Worm (Caenorhabditis elegans) whole organism, L4 larva: ENCODE measurements around the gene srd-2.

Source experiments
- duxl-1 ChIP-seq: sonication (generic microtip); optimal IDR thresholded peaks from 2 replicates; lab custom pipeline; 2016; ENCODE audit warnings: mild to moderate bottlenecking, missing genetic modification characterization, moderate library complexity, missing compliant biosample characterization; ENCODE audit not compliant: poor library complexity
- lin-29 ChIP-seq: fragments of 200-800 bp; sonication (Bioruptor generic); IDR thresholded peaks from 2 replicates; pipeline ENCODE4 v1.3.6; 2022; ENCODE audit warnings: missing genetic modification reagents, missing genetic modification characterization, missing compliant biosample characterization
- lir-3 ChIP-seq: sonication (generic microtip); optimal IDR thresholded peaks from 2 replicates; lab custom pipeline; 2016; ENCODE audit warnings: mild to moderate bottlenecking, missing genetic modification characterization, missing compliant biosample characterization
- mes-2 ChIP-seq: sonication (generic microtip); optimal IDR thresholded peaks from 2 replicates; lab custom pipeline; 2016; ENCODE audit warnings: missing genotype, mild to moderate bottlenecking, missing genetic modification characterization, missing compliant biosample characterization; ENCODE audit not compliant: poor library complexity, severe bottlenecking
- pha-4 ChIP-seq, 2 experiments: fragments of 150-350 bp in 1 of 2; fragments of 200-800 bp in 1 of 2; sonication (Bioruptor generic) in 1 of 2; IDR thresholded peaks in 1 of 2; optimal IDR thresholded peaks in 1 of 2; 2 replicates each; pipeline versions ENCODE4 v1.3.6 to Lab custom; 2014 to 2022; ENCODE audit warnings: missing genetic modification characterization in 2 of 2, missing genetic modification reagents in 2 of 2, missing biosample characterization in 1 of 2, missing compliant biosample characterization in 1 of 2
- zag-1 ChIP-seq: fragments of 150-350 bp; optimal IDR thresholded peaks from 2 replicates; lab custom pipeline; 2014; ENCODE audit warnings: missing biosample characterization, missing genetic modification characterization
- ztf-7 ChIP-seq: fragments of 150-350 bp; optimal IDR thresholded peaks from 2 replicates; lab custom pipeline; 2014; ENCODE audit warnings: missing biosample characterization, missing genetic modification characterization

ce11 chrII:10220631-10221030 is 32.9 kb upstream of the srd-2 start:
- TF ChIP-seq lin-29 (GFP tag; lab: Robert Waterston, UW) (no peak), mes-2 (tag; lab: Kevin White, UChicago) (no peak), lir-3 (tag; lab: Kevin White, UChicago) (no peak), pha-4 (GFP tag; IDR thresholded peaks at IDR 0.05; lab: Robert Waterston, UW) (no peak), pha-4 (tag; optimal IDR thresholded peaks at IDR 0.05; lab: Kevin White, UChicago) (no peak), zag-1 (tag; lab: Kevin White, UChicago) (no peak), duxl-1 (tag; lab: Kevin White, UChicago) (no peak), ztf-7 (tag; lab: Kevin White, UChicago) (no peak)
